Worm (Caenorhabditis elegans) whole organism, late embryonic: ENCODE measurements around the gene dylt-2.

Experiments used
- F13H6.1 ChIP-seq: sonication (generic microtip); optimal IDR thresholded peaks from 2 replicates; lab custom pipeline; 2016; ENCODE audit warnings: missing genetic modification characterization, missing compliant biosample characterization
- fax-1 ChIP-seq: sonication (generic microtip); optimal IDR thresholded peaks from 2 replicates; lab custom pipeline; 2016; ENCODE audit warnings: missing genotype, missing genetic modification characterization, missing compliant biosample characterization
- hlh-8 ChIP-seq: sonication (generic microtip); optimal IDR thresholded peaks from 2 replicates; lab custom pipeline; 2016; ENCODE audit warnings: missing genotype, missing genetic modification characterization, missing compliant biosample characterization
- nhr-11 ChIP-seq: fragments of 150-350 bp; optimal IDR thresholded peaks from 2 replicates; lab custom pipeline; 2014; ENCODE audit warnings: missing biosample characterization, missing genetic modification characterization
- pax-1 ChIP-seq: fragments of 150-350 bp; optimal IDR thresholded peaks from 2 replicates; lab custom pipeline; 2014; ENCODE audit warnings: missing biosample characterization, missing genetic modification characterization
- rnt-1 ChIP-seq: sonication (generic microtip); optimal IDR thresholded peaks from 2 replicates; lab custom pipeline; 2016; ENCODE audit warnings: missing genetic modification characterization, missing compliant biosample characterization

DNA sequence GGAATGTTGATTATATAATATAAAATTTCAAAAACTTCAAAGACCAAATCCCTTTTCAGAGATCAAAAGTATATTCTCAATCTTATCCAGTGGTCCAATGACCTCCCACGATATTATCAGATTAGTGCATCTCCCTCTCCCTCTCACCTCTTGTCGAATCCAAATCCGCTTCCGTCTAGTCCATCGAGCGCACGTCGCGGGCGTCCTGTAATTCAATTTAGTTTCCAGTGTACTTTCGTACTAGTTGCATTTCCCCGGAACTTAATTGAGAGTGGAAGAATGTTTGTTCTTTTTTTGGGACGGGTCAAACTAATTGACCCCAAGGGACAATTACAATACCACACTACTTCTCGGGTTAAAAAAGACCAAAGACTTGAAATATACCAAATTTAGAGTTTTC is 21.2 kb downstream of the dylt-2 start:
- TF ChIP-seq nhr-11 (tag; lab: Kevin White, UChicago), result no peak
- TF ChIP-seq fax-1 (tag; lab: Kevin White, UChicago), result no peak
- no peak for TF ChIP-seq hlh-8 (tag; lab: Kevin White, UChicago)
- no peak for TF ChIP-seq F13H6.1 (tag; lab: Kevin White, UChicago)
- TF ChIP-seq pax-1, result no peak
- TF ChIP-seq rnt-1, result no peak
